Worm (Caenorhabditis elegans) whole organism, L4/young adult: Measurements from ENCODE around the gene clh-6.

ENCODE experiments used
- W03F9.2 ChIP-seq: fragments of 150-350 bp; optimal IDR thresholded peaks from 2 replicates; lab custom pipeline; 2014; ENCODE audit warnings: missing biosample characterization, missing genetic modification characterization
- dao-5 ChIP-seq: sonication (generic microtip); optimal IDR thresholded peaks from 2 replicates; lab custom pipeline; 2016; ENCODE audit warnings: missing genotype, missing genetic modification characterization, moderate library complexity, missing compliant biosample characterization
- him-1 ChIP-seq: sonication (generic microtip); optimal IDR thresholded peaks from 2 replicates; lab custom pipeline; 2016; ENCODE audit warnings: missing genotype, missing genetic modification reagents, missing genetic modification characterization, missing compliant biosample characterization

ce11 chrV:12085867-12086634, 22.9 kb upstream of the clh-6 start:
- no peak for TF ChIP-seq him-1 (tag; lab: Kevin White, UChicago)
- TF ChIP-seq dao-5 (tag; lab: Kevin White, UChicago), result no peak
- no peak for TF ChIP-seq W03F9.2 (tag; lab: Kevin White, UChicago)
